Worm (Caenorhabditis elegans) whole organism, L1 larva: ENCODE results near the gene Y73B6A.3.

Experiments
- C34B4.2 ChIP-seq: sonication (generic microtip); optimal IDR thresholded peaks from 2 replicates; lab custom pipeline; 2017; ENCODE audit warnings: mild to moderate bottlenecking, missing genetic modification characterization, missing compliant biosample characterization
- alr-1 ChIP-seq: fragments of 200-800 bp; sonication (Bioruptor generic); optimal IDR thresholded peaks from 2 replicates; lab custom pipeline; 2018; ENCODE audit warnings: borderline replicate concordance, mild to moderate bottlenecking, missing genetic modification characterization, missing compliant biosample characterization
- aly-2 ChIP-seq: fragments of 150-350 bp; optimal IDR thresholded peaks from 2 replicates; lab custom pipeline; 2014; ENCODE audit warnings: missing biosample characterization, missing genetic modification characterization
- ama-1 ChIP-seq: fragments of 150-350 bp; optimal IDR thresholded peaks from 2 replicates; lab custom pipeline; 2014
- blmp-1 ChIP-seq: fragments of 150-350 bp; optimal IDR thresholded peaks from 2 replicates; lab custom pipeline; 2014; ENCODE audit warnings: missing biosample characterization, missing genetic modification characterization
- ceh-63 ChIP-seq: fragments of 200-800 bp; sonication (Bioruptor generic); optimal IDR thresholded peaks from 2 replicates; lab custom pipeline; 2018; ENCODE audit warnings: mild to moderate bottlenecking, missing genetic modification characterization, missing compliant biosample characterization
- ceh-82 ChIP-seq, 3 experiments: fragments of 150-350 bp in 1 of 3; sonication (generic microtip) in 2 of 3; optimal IDR thresholded peaks; 2 replicates each; lab custom pipeline; 2014 to 2017; ENCODE audit warnings: missing biosample characterization in 3 of 3, missing genetic modification characterization in 3 of 3
- ceh-88 ChIP-seq: fragments of 200-800 bp; sonication (Bioruptor generic); IDR thresholded peaks from 2 replicates; pipeline ENCODE4 v1.3.6; 2022; ENCODE audit warnings: missing genetic modification characterization, missing compliant biosample characterization
- ceh-90 ChIP-seq: sonication (generic microtip); optimal IDR thresholded peaks from 2 replicates; lab custom pipeline; 2016; ENCODE audit warnings: missing genetic modification characterization, missing compliant biosample characterization
- ces-1 ChIP-seq: fragments of 150-350 bp; optimal IDR thresholded peaks from 2 replicates; lab custom pipeline; 2014; ENCODE audit warnings: missing biosample characterization, missing genetic modification reagents, missing genetic modification characterization
- dpl-1 ChIP-seq, 3 experiments: fragments of 150-350 bp in 2 of 3; sonication (generic microtip) in 1 of 3; optimal IDR thresholded peaks; 2 replicates each; lab custom pipeline; 2014 to 2017; ENCODE audit warnings: missing biosample characterization in 3 of 3, missing genetic modification characterization in 3 of 3, missing genetic modification reagents in 3 of 3
- egl-13 ChIP-seq: sonication (generic microtip); optimal IDR thresholded peaks from 2 replicates; lab custom pipeline; 2016; ENCODE audit warnings: missing genotype, missing genetic modification reagents, missing genetic modification characterization, missing compliant biosample characterization
- egl-27 ChIP-seq, 2 experiments: fragments of 150-350 bp in 1 of 2; sonication (generic microtip); optimal IDR thresholded peaks; 3 replicates each; lab custom pipeline; 2017 to 2018; ENCODE audit warnings: missing biosample characterization in 2 of 2, missing genetic modification characterization in 2 of 2, missing genetic modification reagents in 2 of 2
- elt-2 ChIP-seq: sonication (generic microtip); optimal IDR thresholded peaks from 2 replicates; lab custom pipeline; 2016; ENCODE audit warnings: missing genetic modification characterization, mild to moderate bottlenecking, inconsistent platforms, missing compliant biosample characterization, missing genetic modification reagents
- elt-3 ChIP-seq, 6 experiments: fragments of 150-350 bp in 1 of 6; sonication (generic microtip); optimal IDR thresholded peaks; 2 replicates each; lab custom pipeline; 2017 to 2018; ENCODE audit warnings: missing biosample characterization in 6 of 6, missing genetic modification characterization in 6 of 6, inconsistent platforms in 1 of 6
- ets-5 ChIP-seq: fragments of 200-800 bp; sonication (Bioruptor generic); IDR thresholded peaks from 2 replicates; pipeline ENCODE4 v1.3.6; 2022; ENCODE audit warnings: missing genetic modification characterization, missing compliant biosample characterization
- fkh-4 ChIP-seq: sonication (generic microtip); optimal IDR thresholded peaks from 2 replicates; lab custom pipeline; 2016; ENCODE audit warnings: missing compliant biosample characterization, missing genetic modification characterization, borderline replicate concordance
- fkh-8 ChIP-seq: sonication (generic microtip); optimal IDR thresholded peaks from 2 replicates; lab custom pipeline; 2016; ENCODE audit warnings: mild to moderate bottlenecking, missing genetic modification characterization, missing compliant biosample characterization
- hlh-17 ChIP-seq: fragments of 200-800 bp; sonication (Bioruptor generic); optimal IDR thresholded peaks from 2 replicates; lab custom pipeline; 2018; ENCODE audit warnings: missing genetic modification characterization, mild to moderate bottlenecking, missing compliant biosample characterization, moderate library complexity, borderline replicate concordance
- jun-1 ChIP-seq: fragments of 150-350 bp; optimal IDR thresholded peaks from 2 replicates; lab custom pipeline; 2014; ENCODE audit warnings: missing biosample characterization, missing genetic modification reagents, missing genetic modification characterization
- lin-14 ChIP-seq: fragments of 200-800 bp; sonication (Bioruptor generic); optimal IDR thresholded peaks from 2 replicates; lab custom pipeline; 2018; ENCODE audit warnings: mild to moderate bottlenecking, missing genetic modification characterization, moderate library complexity, missing compliant biosample characterization
- lin-39 ChIP-seq: fragments of 150-350 bp; optimal IDR thresholded peaks from 2 replicates; lab custom pipeline; 2014; ENCODE audit warnings: missing biosample characterization, missing genetic modification reagents, missing genetic modification characterization
- lir-3 ChIP-seq: sonication (generic microtip); optimal IDR thresholded peaks from 2 replicates; lab custom pipeline; 2016; ENCODE audit warnings: mild to moderate bottlenecking, missing genetic modification characterization, moderate library complexity, missing compliant biosample characterization; ENCODE audit not compliant: poor library complexity
- lsy-2 ChIP-seq, 2 experiments: fragments of 150-350 bp; optimal IDR thresholded peaks; 2 replicates each; lab custom pipeline; 2014; ENCODE audit warnings: missing biosample characterization in 2 of 2, missing genetic modification characterization in 2 of 2
- mab-9 ChIP-seq: fragments of 200-800 bp; sonication (Bioruptor generic); IDR thresholded peaks from 2 replicates; pipeline ENCODE4 v1.3.6; 2022; ENCODE audit warnings: missing genetic modification reagents, missing genetic modification characterization, missing compliant biosample characterization
- mdl-1 ChIP-seq, 2 experiments: fragments of 150-350 bp; optimal IDR thresholded peaks; 2 replicates each; lab custom pipeline; 2014 to 2017; ENCODE audit warnings: missing biosample characterization in 2 of 2, missing genetic modification characterization in 2 of 2, inconsistent platforms in 1 of 2
- mep-1 ChIP-seq: fragments of 150-350 bp; optimal IDR thresholded peaks from 2 replicates; lab custom pipeline; 2014; ENCODE audit warnings: missing biosample characterization, missing genetic modification characterization
- nhr-11 ChIP-seq: fragments of 150-350 bp; optimal IDR thresholded peaks from 2 replicates; lab custom pipeline; 2014; ENCODE audit warnings: missing biosample characterization, missing genetic modification characterization
- nhr-19 ChIP-seq: fragments of 200-800 bp; sonication (Bioruptor generic); conservative IDR thresholded peaks from 2 replicates; pipeline ENCODE4 v1.3.6; 2022; ENCODE audit warnings: missing genetic modification characterization, missing compliant biosample characterization
- nhr-47 ChIP-seq: sonication (generic microtip); optimal IDR thresholded peaks from 2 replicates; lab custom pipeline; 2016; ENCODE audit warnings: mild to moderate bottlenecking, missing genetic modification characterization, moderate library complexity, missing compliant biosample characterization
- nhr-71 ChIP-seq: sonication (generic microtip); optimal IDR thresholded peaks from 2 replicates; lab custom pipeline; 2016; ENCODE audit warnings: mild to moderate bottlenecking, missing genetic modification characterization, moderate library complexity, missing compliant biosample characterization
- nhr-76 ChIP-seq: sonication (generic microtip); optimal IDR thresholded peaks from 2 replicates; lab custom pipeline; 2017; ENCODE audit warnings: missing biosample characterization, missing genetic modification characterization
- nhr-77 ChIP-seq: fragments of 150-350 bp; optimal IDR thresholded peaks from 2 replicates; lab custom pipeline; 2014; ENCODE audit warnings: missing biosample characterization, missing genetic modification characterization
- nhr-84 ChIP-seq: sonication (generic microtip); optimal IDR thresholded peaks from 2 replicates; lab custom pipeline; 2017; ENCODE audit warnings: missing biosample characterization, missing genetic modification characterization
- nhr-85 ChIP-seq: sonication (generic microtip); peaks from one replicate; lab custom pipeline; 2016; ENCODE audit warnings: missing genetic modification characterization, inconsistent platforms, missing compliant biosample characterization
- nhr-90 ChIP-seq: sonication (generic microtip); optimal IDR thresholded peaks from 2 replicates; lab custom pipeline; 2016; ENCODE audit warnings: mild to moderate bottlenecking, missing genetic modification characterization, missing compliant biosample characterization; ENCODE audit not compliant: poor library complexity
- pag-3 ChIP-seq: sonication (generic microtip); optimal IDR thresholded peaks from 2 replicates; lab custom pipeline; 2017; ENCODE audit warnings: missing genetic modification characterization, mild to moderate bottlenecking, missing compliant biosample characterization, antibody characterized with exemption, borderline replicate concordance; ENCODE audit not compliant: insufficient read depth
- pqm-1 ChIP-seq: sonication (generic microtip); optimal IDR thresholded peaks from 3 replicates; lab custom pipeline; 2017; ENCODE audit warnings: missing biosample characterization, missing genetic modification characterization
- rnt-1 ChIP-seq: sonication (generic microtip); optimal IDR thresholded peaks from 2 replicates; lab custom pipeline; 2016; ENCODE audit warnings: mild to moderate bottlenecking, missing genetic modification characterization, moderate library complexity, missing compliant biosample characterization
- skn-1 ChIP-seq: fragments of 150-350 bp; optimal IDR thresholded peaks from 2 replicates; lab custom pipeline; 2014; ENCODE audit warnings: missing biosample characterization, missing genetic modification characterization
- snpc-4 ChIP-seq: fragments of 150-350 bp; optimal IDR thresholded peaks from 2 replicates; lab custom pipeline; 2014; ENCODE audit warnings: missing biosample characterization, missing genetic modification characterization
- swsn-7 ChIP-seq: sonication (generic microtip); optimal IDR thresholded peaks from 2 replicates; lab custom pipeline; 2016; ENCODE audit warnings: missing genetic modification characterization, missing compliant biosample characterization
- tlp-1 ChIP-seq: fragments of 150-350 bp; optimal IDR thresholded peaks from 2 replicates; lab custom pipeline; 2014; ENCODE audit warnings: missing biosample characterization, missing genetic modification characterization
- unc-130 ChIP-seq: fragments of 150-350 bp; optimal IDR thresholded peaks from 2 replicates; lab custom pipeline; 2017; ENCODE audit warnings: missing biosample characterization, missing genetic modification characterization, inconsistent platforms
- unc-30 ChIP-seq: sonication (generic microtip); optimal IDR thresholded peaks from 2 replicates; lab custom pipeline; 2017; ENCODE audit warnings: missing biosample characterization, missing genetic modification characterization
- unc-62 ChIP-seq: fragments of 150-350 bp; optimal IDR thresholded peaks from 2 replicates; lab custom pipeline; 2014; ENCODE audit warnings: missing biosample characterization, missing genetic modification reagents, missing genetic modification characterization
- unc-86 ChIP-seq: sonication (generic microtip); optimal IDR thresholded peaks from 2 replicates; lab custom pipeline; 2016; ENCODE audit warnings: missing genetic modification characterization, missing compliant biosample characterization
- xbp-1 ChIP-seq: sonication (generic microtip); optimal IDR thresholded peaks from 2 replicates; lab custom pipeline; 2016; ENCODE audit warnings: missing genetic modification characterization, missing compliant biosample characterization
- zip-4 ChIP-seq: fragments of 200-800 bp; sonication (Bioruptor generic); optimal IDR thresholded peaks from 2 replicates; lab custom pipeline; 2018; ENCODE audit warnings: mild to moderate bottlenecking, missing genetic modification characterization, moderate library complexity, missing compliant biosample characterization
- ztf-4 ChIP-seq: fragments of 150-350 bp; optimal IDR thresholded peaks from 2 replicates; lab custom pipeline; 2014; ENCODE audit warnings: missing biosample characterization, missing genetic modification characterization

Y73B6A.3 gene

ce11 chrIV:6740190-6740589, at the start of gene Y73B6A.3:
Y73B6A.3 (minus strand) TSS chrIV:6740290.
- TF ChIP-seq blmp-1, result no peak
- TF ChIP-seq elt-3 (tag; optimal IDR thresholded peaks at IDR 0.05; lab: Kevin White, UChicago), result no peak
- no peak for TF ChIP-seq egl-27 (tag; optimal IDR thresholded peaks at IDR 0.05; lab: Kevin White, UChicago)
- no peak for TF ChIP-seq nhr-19 (GFP tag; lab: Robert Waterston, UW)
- no peak for TF ChIP-seq lir-3 (tag; lab: Kevin White, UChicago)
- TF ChIP-seq unc-30 (tag; lab: Kevin White, UChicago), result no peak
- TF ChIP-seq dpl-1 (GFP tag; optimal IDR thresholded peaks at IDR 0.05; lab: Kevin White, UChicago), result no peak
- no peak for TF ChIP-seq nhr-71 (tag; lab: Kevin White, UChicago)
- TF ChIP-seq mdl-1 (tag; optimal IDR thresholded peaks at IDR 0.05; lab: Kevin White, UChicago), result no peak
- TF ChIP-seq pqm-1 (tag; lab: Kevin White, UChicago), result no peak
- no peak for TF ChIP-seq ceh-88 (GFP tag; lab: Robert Waterston, UW)
- no peak for TF ChIP-seq nhr-76
- TF ChIP-seq egl-13 (tag; lab: Kevin White, UChicago), result no peak
- no peak for TF ChIP-seq hlh-17 (GFP tag; lab: Kevin White, UChicago)
- TF ChIP-seq lin-39, result no peak
- no peak for TF ChIP-seq elt-2 (tag; lab: Kevin White, UChicago)
- TF ChIP-seq nhr-90 (tag; lab: Kevin White, UChicago), result no peak
- TF ChIP-seq ama-1 (lab: Kevin White, UChicago), result no peak
- TF ChIP-seq swsn-7 (tag; lab: Kevin White, UChicago), result no peak

ce11 chrIV:6785873-6786272, 45.8 kb upstream of the Y73B6A.3 start:
- TF ChIP-seq unc-130, result no peak
- no peak for TF ChIP-seq C34B4.2 (tag; lab: Kevin White, UChicago)
- no peak for TF ChIP-seq tlp-1 (tag; lab: Kevin White, UChicago)
- TF ChIP-seq skn-1 (tag; lab: Kevin White, UChicago), result peak; percentile 82
- TF ChIP-seq nhr-85 (tag; lab: Kevin White, UChicago), result no peak
- no peak for TF ChIP-seq ceh-90 (tag; lab: Kevin White, UChicago)
- peak; percentile 52 for TF ChIP-seq nhr-77 (tag; lab: Kevin White, UChicago)
- TF ChIP-seq egl-27 (tag; optimal IDR thresholded peaks at IDR 0.05; lab: Kevin White, UChicago), result peak in 1 of 2 experiments; percentile 16
- peak; percentile 47 to 66 (median 56) for TF ChIP-seq dpl-1 (GFP tag; optimal IDR thresholded peaks at IDR 0.05; lab: Kevin White, UChicago)
- TF ChIP-seq nhr-90 (tag; lab: Kevin White, UChicago), result peak; percentile 38
- peak; percentile 19 for TF ChIP-seq ama-1 (lab: Kevin White, UChicago)
- TF ChIP-seq jun-1, result peak; percentile 25
- TF ChIP-seq ceh-82 (tag; optimal IDR thresholded peaks at IDR 0.05; lab: Kevin White, UChicago), result peak; percentile 47 to 78 (median 78)
- TF ChIP-seq lin-39, result no peak
- TF ChIP-seq aly-2 (tag; lab: Kevin White, UChicago), result peak; percentile 9
- no peak for TF ChIP-seq alr-1 (tag; lab: Kevin White, UChicago)
- TF ChIP-seq unc-86, result peak; percentile 53
- TF ChIP-seq mab-9 (GFP tag; lab: Robert Waterston, UW), result no peak
- TF ChIP-seq unc-62 (GFP tag; lab: Kevin White, UChicago), result no peak
- peak; percentile 57 for TF ChIP-seq fkh-4 (tag; lab: Kevin White, UChicago)
- TF ChIP-seq blmp-1, result peak; percentile 39
- TF ChIP-seq xbp-1 (tag; lab: Kevin White, UChicago), result peak; percentile 68
- peak; percentile 65 to 68 for TF ChIP-seq lsy-2 (tag; optimal IDR thresholded peaks at IDR 0.05; lab: Kevin White, UChicago)
- TF ChIP-seq lin-14, result peak; percentile 96
- peak; percentile 98 for TF ChIP-seq zip-4 (GFP tag; lab: Kevin White, UChicago)
- peak; percentile 54 for TF ChIP-seq snpc-4
- no peak for TF ChIP-seq pag-3 (tag; lab: Kevin White, UChicago)
- TF ChIP-seq ces-1, result no peak
- TF ChIP-seq elt-2 (tag; lab: Kevin White, UChicago), result peak; percentile 39
- no peak for TF ChIP-seq ceh-88 (GFP tag; lab: Robert Waterston, UW)
- TF ChIP-seq ets-5 (GFP tag; lab: Robert Waterston, UW), result no peak
- peak; percentile 72 for TF ChIP-seq nhr-47 (tag; lab: Kevin White, UChicago)
- TF ChIP-seq ztf-4 (tag; lab: Kevin White, UChicago), result peak; percentile 14
- TF ChIP-seq mep-1 (tag; lab: Kevin White, UChicago), result peak; percentile 87
- no peak for TF ChIP-seq nhr-11 (tag; lab: Kevin White, UChicago)
- peak; percentile 35 for TF ChIP-seq fkh-8
- TF ChIP-seq nhr-84 (tag; lab: Kevin White, UChicago), result no peak
- peak; percentile 77 for TF ChIP-seq rnt-1
- TF ChIP-seq ceh-63 (GFP tag; lab: Kevin White, UChicago), result no peak
